Worm (Caenorhabditis elegans) whole organism, early embryonic: ENCODE results near the gene lin-13.

Experiments used
- B0310.2 ChIP-seq: sonication (generic microtip); optimal IDR thresholded peaks from 2 replicates; lab custom pipeline; 2016; ENCODE audit warnings: mild to moderate bottlenecking, missing genetic modification characterization, missing compliant biosample characterization
- F13C5.2 ChIP-seq: sonication (generic microtip); optimal IDR thresholded peaks from 2 replicates; lab custom pipeline; 2017; ENCODE audit warnings: mild to moderate bottlenecking, missing genetic modification characterization, inconsistent platforms, missing compliant biosample characterization
- aly-1 ChIP-seq: sonication (generic microtip); optimal IDR thresholded peaks from 2 replicates; lab custom pipeline; 2016; ENCODE audit warnings: missing genetic modification characterization, missing compliant biosample characterization
- ama-1 ChIP-seq: fragments of 150-350 bp; optimal IDR thresholded peaks from 2 replicates; lab custom pipeline; 2014
- ets-7 ChIP-seq: sonication (generic microtip); optimal IDR thresholded peaks from 2 replicates; lab custom pipeline; 2016; ENCODE audit warnings: missing genotype, missing genetic modification characterization, missing compliant biosample characterization
- flt-1 ChIP-seq: fragments of 200-800 bp; sonication (Bioruptor generic); IDR thresholded peaks from 2 replicates; pipeline ENCODE4 v1.3.6; 2022; ENCODE audit warnings: missing genetic modification characterization, missing compliant biosample characterization
- hmbx-1 ChIP-seq: sonication (generic microtip); optimal IDR thresholded peaks from 2 replicates; lab custom pipeline; 2016; ENCODE audit warnings: mild to moderate bottlenecking, missing genetic modification characterization, missing compliant biosample characterization
- hmg-4 ChIP-seq: fragments of 200-800 bp; sonication (Bioruptor generic); optimal IDR thresholded peaks from 2 replicates; lab custom pipeline; 2018; ENCODE audit warnings: mild to moderate bottlenecking, missing genetic modification characterization, missing compliant biosample characterization
- hnd-1 ChIP-seq: sonication (generic microtip); optimal IDR thresholded peaks from 2 replicates; lab custom pipeline; 2016; ENCODE audit warnings: missing genetic modification characterization, missing compliant biosample characterization
- scrt-1 ChIP-seq: fragments of 200-800 bp; sonication (Bioruptor generic); IDR thresholded peaks from 2 replicates; pipeline ENCODE4 v1.3.6; 2022; ENCODE audit warnings: missing genetic modification characterization, missing compliant biosample characterization
- tbx-11 ChIP-seq: fragments of 200-800 bp; sonication (Bioruptor generic); IDR thresholded peaks from 2 replicates; pipeline ENCODE4 v1.3.6; 2022; ENCODE audit warnings: missing genetic modification characterization, missing compliant biosample characterization

DNA sequence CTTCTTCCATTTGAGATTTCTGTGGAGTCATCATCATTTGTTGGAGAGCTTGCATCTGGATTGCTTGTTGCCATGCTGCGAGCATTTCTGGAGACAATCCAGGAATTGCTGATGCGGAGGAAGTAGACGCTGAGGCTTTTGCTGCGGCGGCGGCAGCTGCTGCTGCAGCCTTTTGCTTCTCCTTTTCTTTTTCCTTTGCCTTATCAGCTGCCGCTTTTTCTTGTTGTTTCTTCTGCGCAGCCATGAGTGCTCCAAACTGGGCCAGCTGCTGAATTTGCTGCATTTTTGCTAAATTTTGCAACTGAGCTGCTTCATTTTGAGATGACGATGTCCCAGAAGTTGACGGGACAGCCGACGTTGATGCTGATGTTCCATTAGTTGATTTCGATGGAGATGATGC lies 53.8 kb downstream of the lin-13 start:
- TF ChIP-seq ama-1 (lab: Kevin White, UChicago) = no peak
- no peak for TF ChIP-seq scrt-1 (GFP tag; lab: Robert Waterston, UW)
- TF ChIP-seq ets-7 (tag; lab: Kevin White, UChicago) = no peak
- no peak for TF ChIP-seq hnd-1 (tag; lab: Kevin White, UChicago)
- no peak for TF ChIP-seq B0310.2 (tag; lab: Kevin White, UChicago)
- no peak for TF ChIP-seq tbx-11 (GFP tag; lab: Robert Waterston, UW)
- no peak for TF ChIP-seq aly-1 (tag; lab: Kevin White, UChicago)
- TF ChIP-seq F13C5.2 (tag; lab: Kevin White, UChicago) = no peak
- TF ChIP-seq hmbx-1 (tag; lab: Kevin White, UChicago) = no peak
- no peak for TF ChIP-seq hmg-4 (GFP tag; lab: Kevin White, UChicago)
- no peak for TF ChIP-seq flt-1 (GFP tag; lab: Robert Waterston, UW)
